Worm (Caenorhabditis elegans): ENCODE measurements around the gene rop-1.

The rop-1 gene

DNA sequence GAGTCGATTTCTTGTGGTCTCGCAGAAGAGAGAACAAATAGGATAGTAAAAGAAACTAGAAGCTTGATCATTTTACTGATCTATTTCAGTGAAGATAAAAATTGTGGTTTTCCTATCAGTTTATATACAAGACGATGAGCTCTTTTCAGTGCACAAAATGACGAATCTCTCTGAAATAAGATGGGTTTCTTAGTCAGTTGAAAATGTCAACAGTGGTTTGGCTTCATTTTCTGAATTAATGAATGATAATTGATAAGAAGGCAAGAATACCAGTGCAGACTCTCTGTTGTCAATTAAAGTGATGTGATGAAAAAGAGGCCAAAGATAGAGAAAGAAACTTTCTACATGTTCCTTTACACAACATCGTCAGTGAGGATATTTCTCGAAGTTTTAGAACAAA lies 26.5 kb upstream of the rop-1 start, which contains the start of gene lys-2:
Gene lys-2 (minus strand): TSS at position 101 of the 400 bp plus-strand sequence.
- no peak for TF ChIP-seq ceh-63 (GFP tag; optimal IDR thresholded peaks at IDR 0.05)
- no peak for TF ChIP-seq vab-15 (tag; optimal IDR thresholded peaks at IDR 0.05)
- no peak for TF ChIP-seq dpl-1 (GFP tag; optimal IDR thresholded peaks at IDR 0.05)
- no peak for TF ChIP-seq jun-1 (tag; optimal IDR thresholded peaks at IDR 0.05)
- no peak for TF ChIP-seq nhr-12 (tag; optimal IDR thresholded peaks at IDR 0.05)
- TF ChIP-seq elt-2 (tag; optimal IDR thresholded peaks at IDR 0.05), result peak; percentile 75
- TF ChIP-seq C04F5.9 (tag; optimal IDR thresholded peaks at IDR 0.05), result no peak
- peak; percentile 4 for TF ChIP-seq pax-3 (tag; optimal IDR thresholded peaks at IDR 0.05)
- no peak for TF ChIP-seq nhr-47 (tag; optimal IDR thresholded peaks at IDR 0.05)
- peak; percentile 50 for TF ChIP-seq pqm-1 (tag; optimal IDR thresholded peaks at IDR 0.05)
- no peak for TF ChIP-seq ceh-82 (tag; optimal IDR thresholded peaks at IDR 0.05)
- no peak for TF ChIP-seq ces-1 (GFP tag; optimal IDR thresholded peaks at IDR 0.05)

DNA sequence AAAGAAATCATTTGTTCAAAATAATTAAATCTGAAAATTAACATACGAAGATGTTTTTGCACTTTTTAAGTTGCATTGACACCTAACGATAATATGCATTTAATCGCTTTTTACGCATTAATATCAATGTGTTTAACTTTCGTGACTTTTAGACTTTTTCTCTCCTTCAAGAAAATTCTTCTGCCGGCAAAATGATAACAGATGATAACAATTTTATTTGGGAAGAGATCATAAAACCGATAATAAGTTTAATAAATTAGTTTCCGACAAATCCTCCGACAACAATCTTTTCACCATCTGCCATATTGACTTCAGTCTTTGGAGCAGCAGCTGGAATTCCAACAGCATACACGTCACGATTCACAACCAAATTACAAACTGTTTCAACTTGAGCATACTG lies 25.3 kb upstream of the rop-1 start:
- TF ChIP-seq elt-2 (tag; optimal IDR thresholded peaks at IDR 0.05), result peak; percentile 86
- TF ChIP-seq tlp-1 (tag; optimal IDR thresholded peaks at IDR 0.05), result peak; percentile 63
- no peak for TF ChIP-seq alr-1 (tag; optimal IDR thresholded peaks at IDR 0.05; ENCODE audit: borderline replicate concordance)

DNA sequence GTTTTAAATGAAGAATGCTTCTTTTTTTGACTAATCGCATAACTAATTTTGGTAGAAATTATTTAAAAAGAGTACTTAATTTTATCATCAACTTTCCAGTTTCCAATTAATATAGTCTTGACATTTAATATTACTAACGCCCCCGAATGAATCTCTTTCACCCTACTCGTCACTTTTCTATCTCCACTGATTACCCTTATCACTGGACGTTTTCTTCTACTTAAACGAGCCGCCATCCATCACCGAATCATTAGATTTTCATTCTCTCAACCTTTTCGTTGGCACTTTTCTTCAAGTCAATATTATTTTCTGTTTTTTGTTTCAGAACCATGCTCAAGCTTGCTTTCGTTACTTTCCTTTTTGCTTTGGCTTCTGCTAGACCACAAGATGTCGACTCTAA lies 22.7 kb upstream of the rop-1 start, which contains the start of gene lys-1:
Gene lys-1 (plus strand): TSS at position 326 of the 400 bp plus-strand sequence.
- TF ChIP-seq tlp-1 (tag; optimal IDR thresholded peaks at IDR 0.05) (peak; percentile 21), elt-2 (tag; optimal IDR thresholded peaks at IDR 0.05) (peak; percentile 54), efl-1 (optimal IDR thresholded peaks at IDR 0.05) (no peak), efl-1 (GFP tag; optimal IDR thresholded peaks at IDR 0.05 in 1 of 2) (peak in 1 of 2 experiments; percentile 22), hlh-4 (tag; optimal IDR thresholded peaks at IDR 0.05) (no peak)

DNA sequence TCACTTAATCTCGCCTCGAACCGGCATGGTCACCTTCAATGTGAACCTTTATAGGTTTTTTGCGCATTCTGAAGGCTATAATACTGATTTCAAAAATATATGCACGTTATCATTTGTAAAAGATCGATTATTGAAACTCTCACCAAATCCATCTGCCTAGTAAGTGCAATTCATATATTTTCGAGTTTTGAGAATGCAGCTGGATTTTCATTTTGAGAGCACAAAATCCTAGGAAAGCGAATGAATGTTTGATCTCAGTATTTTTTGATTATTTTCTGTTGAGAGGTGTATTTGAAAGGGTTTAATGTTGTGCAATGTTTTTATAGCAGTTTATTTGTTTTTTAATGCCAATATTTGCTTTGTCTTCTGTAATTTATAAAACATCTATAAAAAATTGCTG lies 21.2 kb upstream of the rop-1 start:
- TF ChIP-seq nhr-71 (tag; optimal IDR thresholded peaks at IDR 0.05) (peak; percentile 43), hlh-4 (tag; optimal IDR thresholded peaks at IDR 0.05) (peak; percentile 99), elt-3 (tag; optimal IDR thresholded peaks at IDR 0.05) (no peak), fkh-8 (tag; optimal IDR thresholded peaks at IDR 0.05) (peak; percentile 39), dsc-1 (tag; optimal IDR thresholded peaks at IDR 0.05) (peak; percentile 29), efl-1 (optimal IDR thresholded peaks at IDR 0.05) (no peak), efl-1 (GFP tag; optimal IDR thresholded peaks at IDR 0.05 in 1 of 2) (no peak)

DNA sequence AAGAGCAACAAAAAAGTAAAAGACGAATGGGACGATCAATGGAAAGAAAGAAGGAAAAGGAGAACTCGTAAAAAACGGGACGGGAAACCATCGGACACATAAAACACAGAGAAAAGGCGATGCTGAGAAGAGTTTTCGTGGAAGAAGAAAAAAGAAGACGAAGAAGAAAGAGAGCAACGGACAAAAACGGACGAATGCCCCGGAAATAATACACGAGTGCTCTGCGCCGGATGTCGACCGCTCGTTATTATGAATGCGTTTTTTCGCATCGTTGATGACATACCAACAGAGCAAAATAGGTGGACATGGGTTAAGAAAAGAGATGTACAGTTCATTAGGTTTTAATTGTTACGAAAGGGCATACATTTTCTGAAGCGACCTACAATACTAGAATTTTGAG lies 20.8 kb upstream of the rop-1 start, which contains the start of gene Y22F5A.11:
Gene Y22F5A.11 (minus strand): TSS at position 28 of the 400 bp plus-strand sequence.
- TF ChIP-seq fkh-10 (GFP tag; optimal IDR thresholded peaks at IDR 0.05) (peak; percentile 4), fos-1 (tag; optimal IDR thresholded peaks at IDR 0.05) (no peak), fkh-8 (tag; optimal IDR thresholded peaks at IDR 0.05) (no peak), hpl-2 (GFP tag; optimal IDR thresholded peaks at IDR 0.05) (no peak), C34B4.2 (tag; optimal IDR thresholded peaks at IDR 0.05) (no peak), isw-1 (GFP tag; IDR thresholded peaks at IDR 0.05) (no peak), lin-14 (GFP tag; optimal IDR thresholded peaks at IDR 0.05) (peak; percentile 55)

DNA sequence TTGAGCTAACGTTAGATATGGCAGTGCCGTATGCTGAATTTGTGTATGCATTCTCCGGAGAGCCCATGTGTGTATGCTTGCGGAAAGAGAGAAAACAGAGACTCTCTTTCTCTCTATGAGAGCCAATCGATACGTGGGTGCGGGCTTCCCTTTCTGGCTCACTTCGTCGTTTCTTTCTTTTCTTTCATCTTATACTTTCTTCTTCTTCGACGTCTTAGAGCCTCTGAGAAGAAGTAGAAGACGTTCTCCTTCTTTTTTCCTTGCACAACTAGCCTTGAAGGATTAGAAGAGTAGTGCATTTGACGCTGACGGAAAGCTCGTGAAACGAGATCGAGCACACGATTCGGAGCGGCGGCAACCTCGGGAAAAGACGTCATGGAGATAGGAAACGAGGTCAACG lies 19.0 kb upstream of the rop-1 start:
- TF ChIP-seq egl-27 (tag; optimal IDR thresholded peaks at IDR 0.05), result no peak
- TF ChIP-seq tbx-2 (tag; optimal IDR thresholded peaks at IDR 0.05), result peak; percentile 59
- peak; percentile 44 for TF ChIP-seq skn-1 (tag; optimal IDR thresholded peaks at IDR 0.05)
- TF ChIP-seq C34B4.2 (tag; optimal IDR thresholded peaks at IDR 0.05), result no peak
- no peak for TF ChIP-seq ces-1 (GFP tag; optimal IDR thresholded peaks at IDR 0.05)
- TF ChIP-seq mab-9 (GFP tag; IDR thresholded peaks at IDR 0.05), result 0 out of 2 replicates have a peak, but pooled peaks have one; percentile 44
- no peak for TF ChIP-seq nhr-237 (tag; optimal IDR thresholded peaks at IDR 0.05)
- TF ChIP-seq ceh-88 (GFP tag; IDR thresholded peaks at IDR 0.05), result no peak
- TF ChIP-seq zip-4 (GFP tag; optimal IDR thresholded peaks at IDR 0.05), result no peak
- TF ChIP-seq mep-1 (tag; optimal IDR thresholded peaks at IDR 0.05), result peak; percentile 15
- TF ChIP-seq sox-4 (tag; optimal IDR thresholded peaks at IDR 0.05), result no peak
- peak; percentile 1 for TF ChIP-seq ztf-4 (tag; optimal IDR thresholded peaks at IDR 0.05)
- no peak for TF ChIP-seq fos-1 (tag; optimal IDR thresholded peaks at IDR 0.05)
- TF ChIP-seq ceh-90 (tag; optimal IDR thresholded peaks at IDR 0.05), result no peak
- TF ChIP-seq unc-98 (GFP tag; IDR thresholded peaks at IDR 0.05), result no peak
- TF ChIP-seq C04F5.9 (tag; optimal IDR thresholded peaks at IDR 0.05), result no peak
- peak; percentile 8 for TF ChIP-seq xbp-1 (tag; optimal IDR thresholded peaks at IDR 0.05)
- peak; percentile 35 to 41 for TF ChIP-seq efl-1 (optimal IDR thresholded peaks at IDR 0.05)
- TF ChIP-seq efl-1 (GFP tag; optimal IDR thresholded peaks at IDR 0.05 in 1 of 2), result no peak
- peak; percentile 60 for TF ChIP-seq swsn-7 (tag; optimal IDR thresholded peaks at IDR 0.05)
- TF ChIP-seq lin-15B (tag; optimal IDR thresholded peaks at IDR 0.05), result no peak
- TF ChIP-seq nhr-20 (tag; optimal IDR thresholded peaks at IDR 0.05), result no peak
